Worm (Caenorhabditis elegans) whole organism, L3 larva: ENCODE data around the gene fbxa-158.
"Not testable (repeated sequence)": the region's sequence is repeated elsewhere in the genome, so short reads cannot be mapped to it uniquely, and the experiment has no call there.

Experiments used
- ceh-82 ChIP-seq: fragments of 150-350 bp; optimal IDR thresholded peaks from 2 replicates; lab custom pipeline; 2014; ENCODE audit warnings: missing biosample characterization, missing genetic modification characterization
- lin-39 ChIP-seq: fragments of 150-350 bp; optimal IDR thresholded peaks from 2 replicates; lab custom pipeline; 2018; ENCODE audit warnings: missing biosample characterization, missing genetic modification reagents, missing genetic modification characterization

- TF ChIP-seq lin-39, ceh-82 (tag; lab: Kevin White, UChicago): not testable (repeated sequence)
Observed at ce11 chrII:1636392-1636791, 15.3 kb upstream of the fbxa-158 start, which contains the start of gene srg-20.
